Worm (Caenorhabditis elegans) whole organism, L4 larva: ENCODE results near the gene srh-46.
"Not testable (repeated sequence)": the region's sequence is repeated elsewhere in the genome, so short reads cannot be mapped to it uniquely, and the experiment has no call there.

Source experiments
- gei-8 ChIP-seq: fragments of 200-800 bp; sonication (Bioruptor generic); optimal IDR thresholded peaks from 2 replicates; lab custom pipeline; 2018; ENCODE audit warnings: mild to moderate bottlenecking, missing genetic modification characterization, missing compliant biosample characterization
- tra-1 ChIP-seq: fragments of 200-800 bp; sonication (Bioruptor generic); IDR thresholded peaks from 2 replicates; pipeline ENCODE4 v1.3.6; 2022; ENCODE audit warnings: missing genetic modification reagents, missing genetic modification characterization, missing compliant biosample characterization
- unc-62 ChIP-seq, 3 experiments: fragments of 150-350 bp in 1 of 3; sonication (generic microtip); optimal IDR thresholded peaks in 2 of 3; peaks in 1 of 3; 1 replicate in 1 of 3; 2 replicates in 2 of 3; lab custom pipeline; 2014 to 2017; ENCODE audit warnings: missing biosample characterization in 3 of 3, missing genetic modification characterization in 3 of 3, missing genetic modification reagents in 3 of 3, missing genotype in 1 of 3

- not testable (repeated sequence) for TF ChIP-seq gei-8 (GFP tag; lab: Kevin White, UChicago); tra-1 (GFP tag; lab: Robert Waterston, UW); unc-62 (GFP tag; optimal IDR thresholded peaks at IDR 0.05 in 1 of 2; lab: Kevin White, UChicago); unc-62 (tag; optimal IDR thresholded peaks at IDR 0.05; lab: Kevin White, UChicago)
Measured at ce11 chrV:11328613-11329012, 25.9 kb upstream of the srh-46 start.
